Fruit fly (Drosophila melanogaster): Measurements from ENCODE around the gene stg.

DNA sequence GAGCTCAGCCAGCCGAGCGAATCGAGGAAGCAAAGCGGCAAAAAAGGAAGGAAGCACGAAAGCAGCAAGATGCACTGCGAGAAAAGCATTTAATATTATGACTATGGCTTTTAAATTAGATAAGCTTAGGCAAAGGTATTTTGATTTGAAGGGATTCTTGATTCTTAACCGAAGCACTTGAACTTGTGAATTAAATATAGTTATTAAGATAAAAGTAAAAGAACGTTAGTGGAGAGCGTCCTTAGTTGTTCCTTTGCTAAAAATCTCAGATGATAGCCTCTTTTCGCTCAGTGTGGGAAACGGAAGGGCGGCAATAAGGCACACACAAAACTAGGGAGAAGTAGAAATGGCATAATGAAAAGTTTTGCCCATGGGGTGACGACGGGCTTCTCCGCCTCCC is 13.6 kb upstream of the stg start:
- no peak for TF ChIP-seq Hr96 (GFP tag; optimal IDR thresholded peaks at IDR 0.05)
- no peak for TF ChIP-seq bab1 (GFP tag; optimal IDR thresholded peaks at IDR 0.05)
- no peak for TF ChIP-seq CG1620 (GFP tag; optimal IDR thresholded peaks at IDR 0.05)
- no peak for TF ChIP-seq CG7045 (GFP tag; optimal IDR thresholded peaks at IDR 0.05)
- no peak for TF ChIP-seq kay (GFP tag; ENCODE audit: borderline replicate concordance)
- no peak for TF ChIP-seq pad (GFP tag; optimal IDR thresholded peaks at IDR 0.05)
- no peak for TF ChIP-seq cnc (optimal IDR thresholded peaks at IDR 0.05)

Measured in whole organism, adult.